Worm (Caenorhabditis elegans): Measurements from ENCODE around the gene ZK1098.3.

The ZK1098.3 gene

ce11 chrIII:9502155-9502714, 36.3 kb downstream of the ZK1098.3 start:
- no peak for TF ChIP-seq skn-1 (tag; optimal IDR thresholded peaks at IDR 0.05)
- TF ChIP-seq mdl-1 (tag; optimal IDR thresholded peaks at IDR 0.05) = no peak
- TF ChIP-seq elt-3 (tag; optimal IDR thresholded peaks at IDR 0.05) = peak in 2 of 3 experiments; percentile 70 to 78
- peak; percentile 23 for TF ChIP-seq nhr-25 (tag; optimal IDR thresholded peaks at IDR 0.05)
- TF ChIP-seq nhr-23 (tag; optimal IDR thresholded peaks at IDR 0.05) = peak; percentile 81
- TF ChIP-seq nhr-43 (tag; optimal IDR thresholded peaks at IDR 0.05; ENCODE audit: poor library complexity, severe bottlenecking) = peak; percentile 27
- TF ChIP-seq nhr-11 (tag; optimal IDR thresholded peaks at IDR 0.05) = no peak
- TF ChIP-seq nhr-76 (tag; optimal IDR thresholded peaks at IDR 0.05) = no peak
- TF ChIP-seq nhr-77 (tag; optimal IDR thresholded peaks at IDR 0.05) = no peak
- no peak for TF ChIP-seq nhr-67 (tag; optimal IDR thresholded peaks at IDR 0.05)
- TF ChIP-seq ceh-9 (tag; optimal IDR thresholded peaks at IDR 0.05) = no peak
- no peak for TF ChIP-seq sea-2 (GFP tag; optimal IDR thresholded peaks at IDR 0.05)
- no peak for TF ChIP-seq lin-15B (tag; optimal IDR thresholded peaks at IDR 0.05)
- TF ChIP-seq unc-62 (GFP tag; optimal IDR thresholded peaks at IDR 0.05) = no peak
- no peak for TF ChIP-seq fkh-2 (tag; optimal IDR thresholded peaks at IDR 0.05)
- no peak for TF ChIP-seq aly-2 (tag; optimal IDR thresholded peaks at IDR 0.05)
- no peak for TF ChIP-seq jun-1 (tag; optimal IDR thresholded peaks at IDR 0.05)
- TF ChIP-seq pqm-1 (tag; optimal IDR thresholded peaks at IDR 0.05) = no peak

ce11 chrIII:9501072-9501471, 37.4 kb downstream of the ZK1098.3 start:
- TF ChIP-seq nhr-77 (tag; optimal IDR thresholded peaks at IDR 0.05) (no peak), lin-39 (tag; optimal IDR thresholded peaks at IDR 0.05) (no peak), ztf-11 (tag; optimal IDR thresholded peaks at IDR 0.05) (no peak), aly-2 (tag; optimal IDR thresholded peaks at IDR 0.05) (no peak), ZK546.5 (tag; optimal IDR thresholded peaks at IDR 0.05) (no peak), R02D3.7 (tag; optimal IDR thresholded peaks at IDR 0.05) (no peak)

- TF ChIP-seq nhr-23 (tag; optimal IDR thresholded peaks at IDR 0.05) (peak; percentile 44), elt-3 (tag; optimal IDR thresholded peaks at IDR 0.05) (no peak), ztf-4 (tag; optimal IDR thresholded peaks at IDR 0.05) (no peak), nhr-67 (tag; optimal IDR thresholded peaks at IDR 0.05) (no peak), nhr-28 (tag; optimal IDR thresholded peaks at IDR 0.05) (no peak), ceh-16 (tag; optimal IDR thresholded peaks at IDR 0.05) (no peak), lsy-12 (tag; optimal IDR thresholded peaks at IDR 0.05) (peak; percentile 17)
Measured at ce11 chrIII:9500267-9500666, 38.2 kb downstream of the ZK1098.3 start, which contains the start of gene sod-4. sod-4 (minus strand) TSS chrIII:9500375.

DNA sequence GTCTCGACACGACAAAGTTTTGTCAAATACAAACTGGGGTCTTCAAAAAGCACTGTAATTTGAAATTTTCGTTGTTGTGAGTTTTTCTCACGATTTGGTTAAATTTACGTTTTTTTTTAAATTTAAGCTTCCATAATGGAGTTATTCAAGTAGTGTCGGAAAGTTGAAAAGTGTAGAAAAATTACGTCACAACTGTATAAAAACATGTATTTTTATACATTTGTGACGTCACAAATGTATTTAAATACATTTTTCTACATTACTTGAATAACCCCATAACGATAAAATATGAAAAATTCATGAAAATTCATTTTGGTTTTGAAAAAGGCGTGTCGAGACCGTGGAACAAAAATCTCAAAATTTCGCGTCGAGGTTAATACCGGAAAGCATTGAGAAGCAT, 41.1 kb downstream of the ZK1098.3 start:
- TF ChIP-seq tbx-2 (tag; optimal IDR thresholded peaks at IDR 0.05) (no peak), ceh-82 (tag; optimal IDR thresholded peaks at IDR 0.05) (no peak), elt-2 (tag; optimal IDR thresholded peaks at IDR 0.05) (no peak), daf-12 (tag; optimal IDR thresholded peaks at IDR 0.05) (no peak), fos-1 (tag; optimal IDR thresholded peaks at IDR 0.05) (no peak), fkh-10 (GFP tag; optimal IDR thresholded peaks at IDR 0.05) (no peak), nhr-23 (tag; optimal IDR thresholded peaks at IDR 0.05) (no peak), nhr-237 (tag; optimal IDR thresholded peaks at IDR 0.05) (no peak), unc-62 (GFP tag; optimal IDR thresholded peaks at IDR 0.05) (no peak), egl-5 (tag; optimal IDR thresholded peaks at IDR 0.05) (no peak), egl-27 (tag; optimal IDR thresholded peaks at IDR 0.05) (no peak), pqm-1 (tag; optimal IDR thresholded peaks at IDR 0.05) (no peak), mml-1 (tag; optimal IDR thresholded peaks at IDR 0.05) (no peak), nhr-25 (tag; optimal IDR thresholded peaks at IDR 0.05) (no peak), ama-1 (optimal IDR thresholded peaks at IDR 0.05) (no peak), sea-2 (GFP tag; optimal IDR thresholded peaks at IDR 0.05) (no peak)

- no peak for TF ChIP-seq ZK546.5 (tag; optimal IDR thresholded peaks at IDR 0.05)
- no peak for TF ChIP-seq tbx-2 (tag; optimal IDR thresholded peaks at IDR 0.05)
- no peak for TF ChIP-seq egl-27 (tag; optimal IDR thresholded peaks at IDR 0.05)
- TF ChIP-seq pqm-1 (tag; optimal IDR thresholded peaks at IDR 0.05) = no peak
- no peak for TF ChIP-seq sea-2 (GFP tag; optimal IDR thresholded peaks at IDR 0.05)
Measured at ce11 chrIII:9496083-9496482, 42.4 kb downstream of the ZK1098.3 start.

All from whole organism, L3 larva.